Worm (Caenorhabditis elegans) whole organism, early embryonic: ENCODE measurements around the gene ddx-15.

Experiments
- B0310.2 ChIP-seq: sonication (generic microtip); optimal IDR thresholded peaks from 2 replicates; lab custom pipeline; 2016; ENCODE audit warnings: mild to moderate bottlenecking, missing genetic modification characterization, missing compliant biosample characterization
- F13C5.2 ChIP-seq: sonication (generic microtip); optimal IDR thresholded peaks from 2 replicates; lab custom pipeline; 2017; ENCODE audit warnings: mild to moderate bottlenecking, missing genetic modification characterization, inconsistent platforms, missing compliant biosample characterization
- aly-1 ChIP-seq: sonication (generic microtip); optimal IDR thresholded peaks from 2 replicates; lab custom pipeline; 2016; ENCODE audit warnings: missing genetic modification characterization, missing compliant biosample characterization
- ama-1 ChIP-seq: fragments of 150-350 bp; optimal IDR thresholded peaks from 2 replicates; lab custom pipeline; 2014
- ceh-13 ChIP-seq: fragments of 200-800 bp; sonication (Bioruptor generic); optimal IDR thresholded peaks from 2 replicates; lab custom pipeline; 2018; ENCODE audit warnings: mild to moderate bottlenecking, missing genetic modification characterization, missing compliant biosample characterization
- ceh-36 ChIP-seq: sonication (generic microtip); optimal IDR thresholded peaks from 2 replicates; lab custom pipeline; 2016; ENCODE audit warnings: missing genetic modification characterization, inconsistent platforms, missing compliant biosample characterization
- ets-7 ChIP-seq: sonication (generic microtip); optimal IDR thresholded peaks from 2 replicates; lab custom pipeline; 2016; ENCODE audit warnings: missing genotype, missing genetic modification characterization, missing compliant biosample characterization
- flt-1 ChIP-seq: fragments of 200-800 bp; sonication (Bioruptor generic); IDR thresholded peaks from 2 replicates; pipeline ENCODE4 v1.3.6; 2022; ENCODE audit warnings: missing genetic modification characterization, missing compliant biosample characterization
- hmbx-1 ChIP-seq: sonication (generic microtip); optimal IDR thresholded peaks from 2 replicates; lab custom pipeline; 2016; ENCODE audit warnings: mild to moderate bottlenecking, missing genetic modification characterization, missing compliant biosample characterization
- hmg-4 ChIP-seq: fragments of 200-800 bp; sonication (Bioruptor generic); optimal IDR thresholded peaks from 2 replicates; lab custom pipeline; 2018; ENCODE audit warnings: mild to moderate bottlenecking, missing genetic modification characterization, missing compliant biosample characterization
- hnd-1 ChIP-seq: sonication (generic microtip); optimal IDR thresholded peaks from 2 replicates; lab custom pipeline; 2016; ENCODE audit warnings: missing genetic modification characterization, missing compliant biosample characterization
- pes-1 ChIP-seq: fragments of 200-800 bp; sonication (Bioruptor generic); IDR thresholded peaks from 2 replicates; pipeline ENCODE4 v1.3.6; 2022; ENCODE audit warnings: missing genetic modification reagents, missing genetic modification characterization, missing compliant biosample characterization
- scrt-1 ChIP-seq: fragments of 200-800 bp; sonication (Bioruptor generic); IDR thresholded peaks from 2 replicates; pipeline ENCODE4 v1.3.6; 2022; ENCODE audit warnings: missing genetic modification characterization, missing compliant biosample characterization
- sea-1 ChIP-seq: fragments of 200-800 bp; sonication (Bioruptor generic); conservative IDR thresholded peaks from 2 replicates; pipeline ENCODE4 v1.3.6; 2022; ENCODE audit warnings: missing genetic modification characterization, missing compliant biosample characterization
- tbx-11 ChIP-seq: fragments of 200-800 bp; sonication (Bioruptor generic); IDR thresholded peaks from 2 replicates; pipeline ENCODE4 v1.3.6; 2022; ENCODE audit warnings: missing genetic modification characterization, missing compliant biosample characterization
- tbx-37 ChIP-seq: fragments of 200-800 bp; sonication (Bioruptor generic); conservative IDR thresholded peaks from 2 replicates; pipeline ENCODE4 v1.3.6; 2022; ENCODE audit warnings: missing genetic modification reagents, missing genetic modification characterization, missing compliant biosample characterization
- tra-4 ChIP-seq: sonication (generic microtip); optimal IDR thresholded peaks from 2 replicates; lab custom pipeline; 2017; ENCODE audit warnings: missing genetic modification characterization, missing compliant biosample characterization

Gene ddx-15

DNA sequence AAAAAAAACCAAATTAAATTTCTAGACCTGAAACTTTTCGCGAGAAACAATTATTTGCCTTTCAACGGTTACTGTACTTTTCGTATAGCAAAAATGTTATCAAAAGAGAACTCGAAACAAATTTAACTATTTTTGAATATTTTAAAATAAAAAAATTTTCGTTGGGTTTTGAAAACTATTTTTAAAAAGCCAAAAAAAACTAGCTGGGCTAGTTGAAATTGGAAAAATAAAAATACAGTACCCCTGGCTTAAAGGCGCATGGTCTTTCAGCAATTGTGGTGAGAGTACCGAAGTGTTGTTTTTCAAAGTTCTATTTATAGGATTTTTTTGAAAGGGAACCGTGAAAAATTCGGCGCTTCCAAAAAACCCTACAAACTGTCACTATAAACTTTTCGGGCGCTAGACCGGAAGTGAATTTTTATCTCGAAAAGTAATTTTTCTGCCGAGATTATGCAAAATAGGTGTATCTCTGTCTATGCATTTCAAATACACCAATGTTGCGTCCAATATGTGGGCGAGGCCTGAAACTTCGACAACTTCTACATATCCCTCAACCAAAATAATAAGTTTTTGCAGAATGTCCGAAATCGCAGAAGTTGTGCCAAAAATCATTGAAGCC is 47.7 kb downstream of the ddx-15 start, which contains the start of gene D1044.1:
D1044.1 (plus strand) TSS at position 569 of the 619 bp plus-strand sequence.
- TF ChIP-seq flt-1 (GFP tag; lab: Robert Waterston, UW): no peak
- TF ChIP-seq tra-4 (tag; lab: Kevin White, UChicago): no peak
- TF ChIP-seq ceh-36: no peak
- TF ChIP-seq pes-1 (GFP tag; lab: Robert Waterston, UW): no peak
- TF ChIP-seq scrt-1: no peak

DNA sequence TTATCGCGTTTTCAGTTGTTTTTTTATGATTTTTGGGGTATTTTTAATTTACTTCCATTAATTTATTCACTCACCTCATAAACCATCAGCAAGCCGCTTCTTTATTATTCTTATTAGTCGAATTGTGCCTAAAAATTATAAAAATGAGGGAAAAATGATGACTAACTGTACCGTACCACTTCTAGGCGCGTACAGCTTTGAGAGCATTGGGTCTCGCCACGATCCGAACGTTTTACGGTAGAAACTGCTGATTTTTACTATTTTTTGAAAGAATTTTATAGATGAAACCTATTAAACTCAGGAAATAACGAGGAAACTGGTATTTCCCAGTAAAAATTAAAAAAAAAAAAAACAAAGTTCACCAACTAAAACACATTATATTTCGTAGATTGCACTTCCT is 48.5 kb downstream of the ddx-15 start, which contains the start of gene D1044.6:
D1044.6 (minus strand) TSS at position 128 of the 400 bp plus-strand sequence.
- no peak for TF ChIP-seq ets-7 (tag; lab: Kevin White, UChicago)
- TF ChIP-seq flt-1 (GFP tag; lab: Robert Waterston, UW): no peak
- TF ChIP-seq aly-1: no peak
- TF ChIP-seq tbx-37: no peak
- no peak for TF ChIP-seq sea-1 (GFP tag; lab: Robert Waterston, UW)
- no peak for TF ChIP-seq tbx-11 (GFP tag; lab: Robert Waterston, UW)
- no peak for TF ChIP-seq pes-1 (GFP tag; lab: Robert Waterston, UW)
- TF ChIP-seq B0310.2 (tag; lab: Kevin White, UChicago): no peak
- TF ChIP-seq ceh-36: no peak
- no peak for TF ChIP-seq ceh-13 (GFP tag; lab: Kevin White, UChicago)
- TF ChIP-seq hnd-1: no peak
- no peak for TF ChIP-seq hmg-4 (GFP tag; lab: Kevin White, UChicago)
- no peak for TF ChIP-seq ama-1 (lab: Kevin White, UChicago)
- TF ChIP-seq hmbx-1 (tag; lab: Kevin White, UChicago): no peak
- no peak for TF ChIP-seq scrt-1
- no peak for TF ChIP-seq F13C5.2
- TF ChIP-seq tra-4 (tag; lab: Kevin White, UChicago): no peak

DNA sequence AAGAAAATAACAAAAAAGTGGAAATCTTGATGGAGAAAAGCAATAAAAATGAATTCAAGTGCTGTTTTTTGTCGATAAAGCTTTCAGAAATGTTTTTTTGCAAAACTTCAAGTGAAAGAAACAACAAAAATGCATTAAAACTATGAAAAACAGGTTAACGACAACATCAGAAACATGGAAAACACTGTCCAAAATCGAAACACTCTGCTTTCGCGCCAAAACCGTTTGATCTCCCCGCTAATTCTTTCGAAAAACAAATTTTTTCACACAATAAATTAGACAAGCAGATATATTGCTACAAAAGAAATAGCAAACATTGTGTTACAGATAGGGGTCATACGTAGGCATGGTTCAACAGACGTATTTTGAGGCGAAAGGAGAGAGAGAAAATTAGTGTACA is 49.7 kb downstream of the ddx-15 start:
- TF ChIP-seq hmbx-1 (tag; lab: Kevin White, UChicago): no peak
- no peak for TF ChIP-seq flt-1 (GFP tag; lab: Robert Waterston, UW)
- no peak for TF ChIP-seq pes-1 (GFP tag; lab: Robert Waterston, UW)
- TF ChIP-seq ceh-13 (GFP tag; lab: Kevin White, UChicago): no peak
- TF ChIP-seq sea-1 (GFP tag; lab: Robert Waterston, UW): no peak
- TF ChIP-seq tbx-37: no peak
- no peak for TF ChIP-seq ama-1 (lab: Kevin White, UChicago)
- no peak for TF ChIP-seq hmg-4 (GFP tag; lab: Kevin White, UChicago)
- TF ChIP-seq tbx-11 (GFP tag; lab: Robert Waterston, UW): no peak
- no peak for TF ChIP-seq scrt-1
- no peak for TF ChIP-seq aly-1
- no peak for TF ChIP-seq ceh-36
- TF ChIP-seq F13C5.2: no peak
- no peak for TF ChIP-seq hnd-1
- TF ChIP-seq B0310.2 (tag; lab: Kevin White, UChicago): no peak
- no peak for TF ChIP-seq ets-7 (tag; lab: Kevin White, UChicago)
